Fruit fly (Drosophila melanogaster) ovary, adult (tissue): ENCODE results near the gene pum.
A peak's percentile ranks its signal among the peaks of the same experiment; 100 is the strongest.

Experiments used
- CG17801 ChIP-seq: fragments of 200-800 bp; optimal IDR thresholded peaks from 2 replicates; lab custom pipeline; 2019; ENCODE audit warnings: missing biosample characterization, mild to moderate bottlenecking, missing genetic modification characterization, moderate library complexity; ENCODE audit not compliant: partially characterized antibody

pum gene

dm6 chr3R:9079638-9080037 lies 157.8 kb downstream of the pum start:
- no peak for TF ChIP-seq CG17801 (GFP tag; lab: Kevin White, UChicago)

- no peak for TF ChIP-seq CG17801 (GFP tag; lab: Kevin White, UChicago)
Measured at dm6 chr3R:9074934-9075333, 162.5 kb downstream of the pum start.

- TF ChIP-seq CG17801 (GFP tag; lab: Kevin White, UChicago), result no peak
Measured at dm6 chr3R:9069874-9070273, 167.6 kb downstream of the pum start.

- TF ChIP-seq CG17801 (GFP tag; lab: Kevin White, UChicago), result no peak
Measured at dm6 chr3R:9068418-9068817, 169.1 kb downstream of the pum start.

- TF ChIP-seq CG17801 (GFP tag; lab: Kevin White, UChicago), result peak; percentile 52
Measured at dm6 chr3R:9064874-9065273, 172.6 kb downstream of the pum start, which contains the start of the genes beag and Ada. TSS of gene beag (minus strand) at chr3R:9065078. TSS of gene Ada (plus strand) at chr3R:9065183.

dm6 chr3R:9062756-9063155 lies 174.7 kb downstream of the pum start:
- no peak for TF ChIP-seq CG17801 (GFP tag; lab: Kevin White, UChicago)

dm6 chr3R:9057398-9058058 lies 180.0 kb downstream of the pum start:
- TF ChIP-seq CG17801 (GFP tag; lab: Kevin White, UChicago), result peak; percentile 98

dm6 chr3R:9057032-9057397 lies 180.5 kb downstream of the pum start:
- TF ChIP-seq CG17801 (GFP tag; lab: Kevin White, UChicago), result no peak

- no peak for TF ChIP-seq CG17801 (GFP tag; lab: Kevin White, UChicago)
Measured at dm6 chr3R:9056409-9057031, 181.0 kb downstream of the pum start.

- TF ChIP-seq CG17801 (GFP tag; lab: Kevin White, UChicago), result peak; percentile 94
Measured at dm6 chr3R:9055119-9056105, 182.1 kb downstream of the pum start.

dm6 chr3R:9054442-9055118 lies 182.9 kb downstream of the pum start:
- TF ChIP-seq CG17801 (GFP tag; lab: Kevin White, UChicago), result peak; percentile 25

dm6 chr3R:9053850-9054441 lies 183.5 kb downstream of the pum start:
- no peak for TF ChIP-seq CG17801 (GFP tag; lab: Kevin White, UChicago)

- peak; percentile 42 for TF ChIP-seq CG17801 (GFP tag; lab: Kevin White, UChicago)
Measured at dm6 chr3R:9053021-9053420, 184.5 kb downstream of the pum start.
